Worm (Caenorhabditis elegans): ENCODE results near the gene mtp-18.

DNA sequence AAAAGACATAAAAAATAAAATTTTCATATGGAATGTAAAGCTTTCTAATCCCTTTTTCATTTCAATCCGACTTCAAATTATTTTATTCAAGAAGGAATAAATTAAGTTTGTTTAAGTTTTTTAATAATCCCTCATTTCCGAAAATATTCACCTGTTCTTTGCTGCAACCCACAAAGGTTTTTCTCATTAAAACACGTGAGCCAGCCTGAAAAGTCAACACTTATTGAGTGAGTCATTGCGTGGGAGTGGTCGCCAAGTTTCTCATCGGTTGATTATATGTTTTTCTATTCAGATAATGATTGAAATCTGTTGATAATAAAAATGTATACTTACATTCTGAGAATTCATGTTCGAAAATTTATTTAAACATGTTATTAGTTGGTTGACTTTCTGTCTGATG, 39.3 kb upstream of the mtp-18 start:
- TF ChIP-seq ztf-11 (tag; optimal IDR thresholded peaks at IDR 0.05) (no peak), nhr-77 (tag; optimal IDR thresholded peaks at IDR 0.05) (no peak), lin-15B (tag; optimal IDR thresholded peaks at IDR 0.05) (no peak), Y116A8C.19 (tag; optimal IDR thresholded peaks at IDR 0.05; ENCODE audit: borderline replicate concordance) (no peak)
